Worm (Caenorhabditis elegans): ENCODE results near the gene mlc-1.

mlc-1 gene

ce11 chrX:17434234-17434633, 24.8 kb upstream of the mlc-1 start, which contains the start of gene fubl-3:
Gene fubl-3, plus strand, starts transcription at chrX:17434445.
- TF ChIP-seq dao-5 (tag; optimal IDR thresholded peaks at IDR 0.05): no peak
- TF ChIP-seq W03F9.2 (tag; optimal IDR thresholded peaks at IDR 0.05): no peak
- no peak for TF ChIP-seq him-1 (tag; optimal IDR thresholded peaks at IDR 0.05)

ce11 chrX:17438386-17438785, 20.6 kb upstream of the mlc-1 start, which contains the start of gene C36E6.8:
Gene C36E6.8, plus strand, starts transcription at chrX:17438686.
- TF ChIP-seq W03F9.2 (tag; optimal IDR thresholded peaks at IDR 0.05): no peak
- TF ChIP-seq dao-5 (tag; optimal IDR thresholded peaks at IDR 0.05): no peak
- no peak for TF ChIP-seq him-1 (tag; optimal IDR thresholded peaks at IDR 0.05)

- TF ChIP-seq W03F9.2 (tag; optimal IDR thresholded peaks at IDR 0.05) (peak; percentile 57), dao-5 (tag; optimal IDR thresholded peaks at IDR 0.05) (no peak)
Observed at ce11 chrX:17451410-17451809, 7.6 kb upstream of the mlc-1 start, which contains the start of gene C36E6.2. Gene C36E6.2, plus strand, starts transcription at chrX:17451670.

- TF ChIP-seq dao-5 (tag; optimal IDR thresholded peaks at IDR 0.05): no peak
- TF ChIP-seq him-1 (tag; optimal IDR thresholded peaks at IDR 0.05): no peak
- no peak for TF ChIP-seq W03F9.2 (tag; optimal IDR thresholded peaks at IDR 0.05)
Observed at ce11 chrX:17456536-17457165, 2.4 kb upstream of the mlc-1 start, which contains the start of gene mlc-2. Gene mlc-2, minus strand, starts transcription at chrX:17456586.

ce11 chrX:17461958-17462357, 2.9 kb downstream of the mlc-1 start:
- TF ChIP-seq dao-5 (tag; optimal IDR thresholded peaks at IDR 0.05) (no peak), him-1 (tag; optimal IDR thresholded peaks at IDR 0.05) (no peak), W03F9.2 (tag; optimal IDR thresholded peaks at IDR 0.05) (no peak)

ce11 chrX:17464801-17465200, 5.8 kb downstream of the mlc-1 start, which contains the start of gene slc-17.1:
Gene slc-17.1, minus strand, starts transcription at chrX:17464901.
- TF ChIP-seq him-1 (tag; optimal IDR thresholded peaks at IDR 0.05): no peak
- TF ChIP-seq W03F9.2 (tag; optimal IDR thresholded peaks at IDR 0.05): no peak
- TF ChIP-seq dao-5 (tag; optimal IDR thresholded peaks at IDR 0.05): no peak

- TF ChIP-seq W03F9.2 (tag; optimal IDR thresholded peaks at IDR 0.05) (no peak), him-1 (tag; optimal IDR thresholded peaks at IDR 0.05) (peak; percentile 29), dao-5 (tag; optimal IDR thresholded peaks at IDR 0.05) (no peak)
Observed at ce11 chrX:17466615-17467014, 7.6 kb downstream of the mlc-1 start, which contains the start of gene ZK54.3. Gene ZK54.3, minus strand, starts transcription at chrX:17467005.

ce11 chrX:17468483-17468882, 9.5 kb downstream of the mlc-1 start:
- no peak for TF ChIP-seq W03F9.2 (tag; optimal IDR thresholded peaks at IDR 0.05)
- TF ChIP-seq dao-5 (tag; optimal IDR thresholded peaks at IDR 0.05): no peak
- no peak for TF ChIP-seq him-1 (tag; optimal IDR thresholded peaks at IDR 0.05)

- TF ChIP-seq dao-5 (tag; optimal IDR thresholded peaks at IDR 0.05): no peak
- TF ChIP-seq W03F9.2 (tag; optimal IDR thresholded peaks at IDR 0.05): no peak
- no peak for TF ChIP-seq him-1 (tag; optimal IDR thresholded peaks at IDR 0.05)
Observed at ce11 chrX:17471703-17472102, 12.7 kb downstream of the mlc-1 start.

ce11 chrX:17472917-17473316, 13.9 kb downstream of the mlc-1 start:
- TF ChIP-seq dao-5 (tag; optimal IDR thresholded peaks at IDR 0.05) (no peak), W03F9.2 (tag; optimal IDR thresholded peaks at IDR 0.05) (no peak), him-1 (tag; optimal IDR thresholded peaks at IDR 0.05) (no peak)

- no peak for TF ChIP-seq dao-5 (tag; optimal IDR thresholded peaks at IDR 0.05)
- no peak for TF ChIP-seq him-1 (tag; optimal IDR thresholded peaks at IDR 0.05)
- TF ChIP-seq W03F9.2 (tag; optimal IDR thresholded peaks at IDR 0.05): no peak
Observed at ce11 chrX:17474521-17475170, 15.6 kb downstream of the mlc-1 start, which contains the start of gene tps-1. Gene tps-1, minus strand, starts transcription at chrX:17474534.

ce11 chrX:17475974-17476373, 17.0 kb downstream of the mlc-1 start:
- TF ChIP-seq W03F9.2 (tag; optimal IDR thresholded peaks at IDR 0.05): no peak
- TF ChIP-seq him-1 (tag; optimal IDR thresholded peaks at IDR 0.05): no peak
- no peak for TF ChIP-seq dao-5 (tag; optimal IDR thresholded peaks at IDR 0.05)

ce11 chrX:17478677-17479076, 19.7 kb downstream of the mlc-1 start:
- TF ChIP-seq W03F9.2 (tag; optimal IDR thresholded peaks at IDR 0.05) (no peak), dao-5 (tag; optimal IDR thresholded peaks at IDR 0.05) (no peak), him-1 (tag; optimal IDR thresholded peaks at IDR 0.05) (no peak)

Measured in whole organism, L4/young adult.